Worm (Caenorhabditis elegans) whole organism, mixed stage, embryonic: Measurements from ENCODE around the gene irg-1.

Experiments
- cnd-1 ChIP-seq: fragments of 200-800 bp; sonication (Bioruptor generic); optimal IDR thresholded peaks from 2 replicates; lab custom pipeline; 2018; ENCODE audit warnings: mild to moderate bottlenecking, missing genetic modification characterization, missing compliant biosample characterization
- lin-13 ChIP-seq: fragments of 150-350 bp; optimal IDR thresholded peaks from 2 replicates; lab custom pipeline; 2014; ENCODE audit warnings: missing biosample characterization, missing genetic modification characterization
- nhr-12 ChIP-seq: fragments of 150-350 bp; optimal IDR thresholded peaks from 2 replicates; lab custom pipeline; 2014; ENCODE audit warnings: missing biosample characterization, missing genetic modification characterization
- nhr-237 ChIP-seq: fragments of 150-350 bp; optimal IDR thresholded peaks from 2 replicates; lab custom pipeline; 2014; ENCODE audit warnings: missing biosample characterization, missing genetic modification characterization
- nhr-28 ChIP-seq: fragments of 150-350 bp; optimal IDR thresholded peaks from 2 replicates; lab custom pipeline; 2014; ENCODE audit warnings: missing biosample characterization, missing genetic modification characterization
- nhr-76 ChIP-seq: sonication (generic microtip); optimal IDR thresholded peaks from 2 replicates; lab custom pipeline; 2017; ENCODE audit warnings: missing biosample characterization, missing genetic modification characterization
- pha-4 ChIP-seq: fragments of 150-350 bp; optimal IDR thresholded peaks from 2 replicates; lab custom pipeline; 2018; ENCODE audit warnings: missing biosample characterization, missing genetic modification reagents, missing genetic modification characterization
- snpc-4 ChIP-seq: fragments of 150-350 bp; optimal IDR thresholded peaks from 2 replicates; lab custom pipeline; 2014; ENCODE audit warnings: missing biosample characterization, missing genetic modification characterization
- sptf-1 ChIP-seq: sonication (generic microtip); optimal IDR thresholded peaks from 2 replicates; lab custom pipeline; 2017; ENCODE audit warnings: mild to moderate bottlenecking, missing genetic modification characterization, moderate library complexity, missing compliant biosample characterization
- unc-39 ChIP-seq: fragments of 150-350 bp; optimal IDR thresholded peaks from 2 replicates; lab custom pipeline; 2014; ENCODE audit warnings: missing biosample characterization, missing genetic modification characterization
- unc-62 ChIP-seq: fragments of 150-350 bp; optimal IDR thresholded peaks from 2 replicates; lab custom pipeline; 2014; ENCODE audit warnings: missing biosample characterization, missing genetic modification reagents, missing genetic modification characterization

DNA sequence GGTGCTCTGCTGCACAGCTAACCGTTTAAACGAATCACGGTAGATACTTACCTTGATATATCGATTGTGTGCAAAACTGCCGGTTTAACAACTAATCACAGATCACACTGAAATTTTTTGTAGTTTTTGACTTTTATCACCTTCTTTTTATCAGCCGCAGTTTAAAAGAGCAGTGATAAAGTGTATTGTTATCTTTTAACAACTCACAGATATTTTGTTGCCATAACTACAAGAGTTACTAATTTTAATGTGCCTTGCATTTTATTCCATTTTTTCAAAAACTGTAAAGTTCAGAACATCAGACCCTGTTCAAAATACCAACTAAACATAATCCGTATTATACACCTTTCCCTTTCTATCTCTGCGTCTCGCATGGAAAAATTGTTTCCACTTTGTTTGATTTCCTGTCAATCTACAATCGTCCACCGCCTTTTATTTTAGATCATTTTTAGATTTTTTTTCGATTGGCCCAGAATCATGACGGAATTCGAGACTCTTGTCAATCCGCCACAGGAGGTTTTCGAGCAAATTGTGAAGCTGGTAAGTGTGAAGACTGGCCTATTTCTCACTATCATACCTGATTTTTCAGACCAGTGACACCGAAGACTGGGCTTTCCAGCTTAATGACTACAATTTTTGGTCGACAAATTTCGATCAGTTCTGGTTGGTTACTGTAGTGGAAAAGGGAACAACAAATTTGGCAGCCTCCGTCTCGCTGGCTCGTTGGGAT, 29.5 kb downstream of the irg-1 start, which contains the start of gene T24A6.20:
- TF ChIP-seq nhr-12 (tag; lab: Kevin White, UChicago) (no peak), nhr-28 (tag; lab: Kevin White, UChicago) (no peak), snpc-4 (tag; lab: Kevin White, UChicago) (no peak), unc-39 (no peak), unc-62 (no peak), lin-13 (tag; lab: Kevin White, UChicago) (no peak), sptf-1 (no peak), cnd-1 (tag; lab: Kevin White, UChicago) (no peak), nhr-76 (tag; lab: Kevin White, UChicago) (no peak), pha-4 (tag; lab: Kevin White, UChicago) (no peak), nhr-237 (no peak)
